Worm (Caenorhabditis elegans): ENCODE data around the gene cat-2.

The cat-2 gene

ce11 chrII:255124-255523 lies 2.5 kb upstream of the cat-2 start (continued):
- TF ChIP-seq nhr-12 (tag; optimal IDR thresholded peaks at IDR 0.05) = no peak
- no peak for TF ChIP-seq tlp-1 (tag; optimal IDR thresholded peaks at IDR 0.05)
- peak; percentile 75 for TF ChIP-seq mef-2 (tag; optimal IDR thresholded peaks at IDR 0.05)
- TF ChIP-seq nhr-19 (GFP tag; conservative IDR thresholded peaks at IDR 0.05) = peak; percentile 96
- TF ChIP-seq nhr-237 (tag; optimal IDR thresholded peaks at IDR 0.05) = peak; percentile 86
- peak; percentile 62 for TF ChIP-seq zag-1 (tag; optimal IDR thresholded peaks at IDR 0.05)
- no peak for TF ChIP-seq unc-30 (tag; optimal IDR thresholded peaks at IDR 0.05)
- peak; percentile 75 for TF ChIP-seq blmp-1 (tag; optimal IDR thresholded peaks at IDR 0.05)
- TF ChIP-seq ztf-11 (tag; optimal IDR thresholded peaks at IDR 0.05) = peak; percentile 48 to 93
- peak; percentile 99 for TF ChIP-seq lin-15B (tag; optimal IDR thresholded peaks at IDR 0.05)
- peak; percentile 97 for TF ChIP-seq mep-1 (tag; optimal IDR thresholded peaks at IDR 0.05)
- no peak for TF ChIP-seq hlh-17 (GFP tag; optimal IDR thresholded peaks at IDR 0.05; ENCODE audit: borderline replicate concordance)
- TF ChIP-seq nhr-77 (tag; optimal IDR thresholded peaks at IDR 0.05) = peak; percentile 93
- peak; percentile 91 for TF ChIP-seq lir-3 (tag; optimal IDR thresholded peaks at IDR 0.05; ENCODE audit: poor library complexity)
- TF ChIP-seq ceh-63 (GFP tag; optimal IDR thresholded peaks at IDR 0.05) = peak; percentile 11
- TF ChIP-seq lin-39 (tag; optimal IDR thresholded peaks at IDR 0.05) = peak; percentile 93
- peak; percentile 85 for TF ChIP-seq nhr-11 (tag; optimal IDR thresholded peaks at IDR 0.05)
- TF ChIP-seq jun-1 (tag; optimal IDR thresholded peaks at IDR 0.05) = peak; percentile 90
- TF ChIP-seq nhr-90 (tag; optimal IDR thresholded peaks at IDR 0.05; ENCODE audit: poor library complexity) = peak; percentile 98
- TF ChIP-seq C34B4.2 (tag; optimal IDR thresholded peaks at IDR 0.05) = peak; percentile 64
- TF ChIP-seq unc-130 (tag; optimal IDR thresholded peaks at IDR 0.05) = peak; percentile 97
- peak; percentile 90 for TF ChIP-seq ceh-88 (GFP tag; IDR thresholded peaks at IDR 0.05)
- TF ChIP-seq aly-2 (tag; optimal IDR thresholded peaks at IDR 0.05) = peak; percentile 69
- TF ChIP-seq sptf-1 (tag; optimal IDR thresholded peaks at IDR 0.05) = no peak
- no peak for TF ChIP-seq hlh-4 (tag; optimal IDR thresholded peaks at IDR 0.05)
- no peak for TF ChIP-seq Y116A8C.19 (tag; optimal IDR thresholded peaks at IDR 0.05; ENCODE audit: borderline replicate concordance)
- TF ChIP-seq egl-13 (tag; optimal IDR thresholded peaks at IDR 0.05) = peak; percentile 86
- TF ChIP-seq sup-37 (GFP tag; optimal IDR thresholded peaks at IDR 0.05) = peak; percentile 86
- TF ChIP-seq lin-35 (GFP tag; optimal IDR thresholded peaks at IDR 0.05) = peak; percentile 90 to 94
- TF ChIP-seq C16A3.4 (tag; optimal IDR thresholded peaks at IDR 0.05) = peak; percentile 99
- TF ChIP-seq lin-13 (GFP tag; optimal IDR thresholded peaks at IDR 0.05) = peak; percentile 98
- TF ChIP-seq lin-14 (GFP tag; optimal IDR thresholded peaks at IDR 0.05) = peak; percentile 96
- TF ChIP-seq nhr-47 (tag; optimal IDR thresholded peaks at IDR 0.05) = peak; percentile 98
- peak; percentile 96 for TF ChIP-seq xbp-1 (tag; optimal IDR thresholded peaks at IDR 0.05)
- TF ChIP-seq grh-1 (GFP tag; IDR thresholded peaks at IDR 0.05) = peak; percentile 92
- peak; percentile 98 for TF ChIP-seq nhr-71 (tag; optimal IDR thresholded peaks at IDR 0.05)
- TF ChIP-seq elt-2 (tag; optimal IDR thresholded peaks at IDR 0.05) = peak; percentile 79
- peak; percentile 93 for TF ChIP-seq skn-1 (tag; optimal IDR thresholded peaks at IDR 0.05)
- TF ChIP-seq alr-1 (tag; optimal IDR thresholded peaks at IDR 0.05; ENCODE audit: borderline replicate concordance) = no peak
- no peak for TF ChIP-seq ets-5 (GFP tag; IDR thresholded peaks at IDR 0.05)
- peak in 1 of 2 experiments; percentile 86 for TF ChIP-seq mdl-1 (tag; optimal IDR thresholded peaks at IDR 0.05)
- peak; percentile 88 to 91 (median 91) for TF ChIP-seq dpl-1 (GFP tag; optimal IDR thresholded peaks at IDR 0.05)
- TF ChIP-seq rnt-1 (tag; optimal IDR thresholded peaks at IDR 0.05) = peak; percentile 98
- peak; percentile 95 for TF ChIP-seq ztf-4 (tag; optimal IDR thresholded peaks at IDR 0.05)
- TF ChIP-seq isw-1 (GFP tag; IDR thresholded peaks at IDR 0.05) = peak; percentile 96
- TF ChIP-seq fkh-8 (tag; optimal IDR thresholded peaks at IDR 0.05) = peak; percentile 95
- TF ChIP-seq egl-27 (tag; optimal IDR thresholded peaks at IDR 0.05) = peak; percentile 60 to 69
- TF ChIP-seq nhr-85 (tag) = peak; percentile 97
- peak; percentile 97 for TF ChIP-seq swsn-7 (tag; optimal IDR thresholded peaks at IDR 0.05)
- TF ChIP-seq irx-1 (tag; optimal IDR thresholded peaks at IDR 0.05) = peak; percentile 94
- TF ChIP-seq pag-3 (tag; optimal IDR thresholded peaks at IDR 0.05; ENCODE audit: borderline replicate concordance, insufficient read depth) = no peak
- peak; percentile 97 for TF ChIP-seq tbx-2 (tag; optimal IDR thresholded peaks at IDR 0.05)

Measured in whole organism, L1 larva.